Fruit fly (Drosophila melanogaster) whole organism, adult: Measurements from ENCODE around the gene Cad86C.

ENCODE experiments used
- CG11617 ChIP-seq: fragments of 200-800 bp; sonication (Bioruptor generic); optimal IDR thresholded peaks from 2 replicates; lab custom pipeline; 2017; ENCODE audit warnings: mild to moderate bottlenecking, missing biosample characterization, missing genetic modification reagents, missing genetic modification characterization
- CG14711 ChIP-seq: fragments of 200-800 bp; sonication (Bioruptor generic); optimal IDR thresholded peaks from 2 replicates; lab custom pipeline; 2018; ENCODE audit warnings: missing biosample characterization, mild to moderate bottlenecking, missing genetic modification characterization, moderate library complexity
- CG1620 ChIP-seq: fragments of 200-800 bp; sonication (Bioruptor generic); optimal IDR thresholded peaks from 2 replicates; lab custom pipeline; 2016; ENCODE audit warnings: missing biosample characterization, missing genetic modification characterization
- CG33017 ChIP-seq: fragments of 200-800 bp; sonication (Bioruptor generic); optimal IDR thresholded peaks from 2 replicates; lab custom pipeline; 2018; ENCODE audit warnings: missing biosample characterization, mild to moderate bottlenecking, missing genetic modification characterization, moderate library complexity
- CG5204 ChIP-seq: fragments of 200-800 bp; sonication (Bioruptor generic); optimal IDR thresholded peaks from 2 replicates; lab custom pipeline; 2016; ENCODE audit warnings: missing biosample characterization, missing genetic modification characterization
- CG7045 ChIP-seq: fragments of 200-800 bp; sonication (Bioruptor generic); optimal IDR thresholded peaks from 2 replicates; lab custom pipeline; 2017; ENCODE audit warnings: missing biosample characterization, mild to moderate bottlenecking, missing genetic modification characterization
- CG7101 ChIP-seq: fragments of 200-800 bp; sonication (Bioruptor generic); optimal IDR thresholded peaks from 2 replicates; lab custom pipeline; 2018; ENCODE audit warnings: missing biosample characterization, mild to moderate bottlenecking, missing genetic modification characterization, moderate library complexity
- Hr96 ChIP-seq: fragments of 200-800 bp; sonication (Bioruptor generic); optimal IDR thresholded peaks from 2 replicates; lab custom pipeline; 2016; ENCODE audit warnings: missing biosample characterization, missing genetic modification characterization
- Mnt ChIP-seq: fragments of 200-800 bp; sonication (Bioruptor generic); optimal IDR thresholded peaks from 2 replicates; lab custom pipeline; 2016; ENCODE audit warnings: missing biosample characterization, mild to moderate bottlenecking, missing genetic modification characterization
- cic ChIP-seq: fragments of 200-800 bp; sonication (Bioruptor generic); optimal IDR thresholded peaks from 2 replicates; lab custom pipeline; 2017; ENCODE audit warnings: missing biosample characterization, mild to moderate bottlenecking, missing genetic modification characterization, moderate library complexity
- kay ChIP-seq: fragments of 200-800 bp; sonication (Bioruptor generic); peaks from one replicate; lab custom pipeline; 2016; ENCODE audit warnings: missing biosample characterization, missing genetic modification characterization, borderline replicate concordance
- ovo ChIP-seq: fragments of 200-800 bp; sonication (Bioruptor generic); optimal IDR thresholded peaks from 2 replicates; lab custom pipeline; 2016; ENCODE audit warnings: missing biosample characterization, missing genetic modification characterization
- pad ChIP-seq: fragments of 200-800 bp; sonication (Bioruptor generic); optimal IDR thresholded peaks from 3 replicates; lab custom pipeline; 2017; ENCODE audit warnings: missing biosample characterization, missing genetic modification characterization, mild to moderate bottlenecking, moderate library complexity, missing genetic modification reagents
- tj ChIP-seq: fragments of 200-800 bp; sonication (Bioruptor generic); optimal IDR thresholded peaks from 3 replicates; lab custom pipeline; 2017; ENCODE audit warnings: missing biosample characterization, mild to moderate bottlenecking, missing genetic modification characterization, moderate library complexity

dm6 chr3R:10875515-10876434, 48.9 kb downstream of the Cad86C start, which contains the start of gene Sodh2:
- TF ChIP-seq CG7101 (tag; lab: Kevin White, UChicago) (peak; percentile 92), kay (GFP tag; lab: Kevin White, UChicago) (peak; percentile 95), Hr96 (GFP tag; lab: Kevin White, UChicago) (peak; percentile 33), cic (peak; percentile 93), CG5204 (GFP tag; lab: Kevin White, UChicago) (no peak), Mnt (GFP tag; lab: Kevin White, UChicago) (peak; percentile 61), CG14711 (tag; lab: Kevin White, UChicago) (peak; percentile 91), CG7045 (GFP tag; lab: Kevin White, UChicago) (peak; percentile 86), CG33017 (tag; lab: Kevin White, UChicago) (peak; percentile 96), ovo (peak; percentile 82), tj (GFP tag; lab: Kevin White, UChicago) (peak; percentile 37), pad (GFP tag; lab: Kevin White, UChicago) (peak; percentile 90), CG11617 (GFP tag; lab: Kevin White, UChicago) (peak; percentile 78), CG1620 (GFP tag; lab: Kevin White, UChicago) (no peak)
